Worm (Caenorhabditis elegans): Measurements from ENCODE around the gene mutd-1.

The mutd-1 gene

DNA sequence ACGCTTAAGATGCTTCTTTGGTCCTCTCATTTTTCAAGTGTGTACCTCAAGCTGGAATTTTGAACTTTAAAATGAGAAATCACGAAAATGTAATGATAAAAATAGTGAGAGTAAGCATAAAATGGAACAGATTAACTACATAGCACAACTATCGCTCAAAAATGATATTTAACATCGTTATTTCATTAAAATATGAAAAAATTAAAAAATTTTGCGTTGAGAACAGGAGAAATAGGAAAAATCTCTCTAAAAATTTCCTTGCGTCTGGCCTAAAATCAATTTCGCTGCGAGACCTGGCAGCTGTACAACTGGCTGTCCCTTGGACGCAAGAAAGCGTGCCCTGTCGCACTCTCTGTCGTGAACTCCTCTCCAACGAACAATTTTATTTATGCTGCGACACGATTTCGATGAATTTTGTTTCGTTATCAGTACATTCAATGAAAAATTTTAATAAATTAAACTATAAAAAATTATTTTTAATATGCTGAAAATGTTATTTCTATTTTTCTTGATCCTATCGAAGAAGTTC, 49.2 kb downstream of the mutd-1 start, which contains the start of gene rps-4 (continued):
- peak; percentile 87 for TF ChIP-seq attf-5 (GFP tag; optimal IDR thresholded peaks at IDR 0.05)
- TF ChIP-seq lir-1 (GFP tag; conservative IDR thresholded peaks at IDR 0.05), result 0 out of 2 replicates have a peak, but pooled peaks have one; percentile 45
- peak; percentile 42 for TF ChIP-seq athp-1 (tag; optimal IDR thresholded peaks at IDR 0.05)
- no peak for TF ChIP-seq F55B11.4 (tag; optimal IDR thresholded peaks at IDR 0.05; ENCODE audit: borderline replicate concordance, insufficient read depth)

DNA sequence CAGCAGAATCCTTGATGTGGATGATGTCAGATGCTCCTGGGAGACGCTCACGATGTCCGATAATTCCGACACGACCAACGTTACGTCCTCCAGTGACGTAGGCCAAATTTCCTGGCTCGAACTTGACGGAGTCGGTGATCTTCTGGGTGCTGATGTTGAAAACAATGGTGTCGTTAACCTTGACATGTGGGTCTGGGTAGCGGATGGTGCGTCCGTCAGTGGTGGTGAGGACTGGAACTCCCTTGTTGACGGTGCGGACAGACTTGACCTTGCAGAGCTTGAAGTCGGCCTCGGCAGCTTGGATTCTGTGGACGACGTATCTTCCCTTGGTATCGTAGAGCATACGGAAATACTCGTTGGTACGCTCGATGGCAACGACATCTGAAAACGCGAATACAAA, 49.9 kb downstream of the mutd-1 start:
- TF ChIP-seq ztf-3 (GFP tag; optimal IDR thresholded peaks at IDR 0.05), result no peak
- TF ChIP-seq ZK185.1 (tag; optimal IDR thresholded peaks at IDR 0.05; ENCODE audit: poor library complexity, severe bottlenecking), result no peak
- no peak for TF ChIP-seq ets-4 (GFP tag; optimal IDR thresholded peaks at IDR 0.05)
- 0 out of 2 replicates have a peak, but pooled peaks have one; percentile 52 for TF ChIP-seq Y56A3A.18 (GFP tag; IDR thresholded peaks at IDR 0.05)
- TF ChIP-seq xnd-1 (tag; optimal IDR thresholded peaks at IDR 0.05), result no peak
